Worm (Caenorhabditis elegans) whole organism, midembryonic: ENCODE measurements around the gene rps-14.

Experiments
- cog-1 ChIP-seq: sonication (generic microtip); optimal IDR thresholded peaks from 2 replicates; lab custom pipeline; 2016; ENCODE audit warnings: missing genetic modification characterization, missing compliant biosample characterization
- flt-1 ChIP-seq: fragments of 200-800 bp; sonication (Bioruptor generic); IDR thresholded peaks from 2 replicates; pipeline ENCODE4 v1.3.6; 2022; ENCODE audit warnings: missing genetic modification characterization, missing compliant biosample characterization
- tab-1 ChIP-seq: fragments of 200-800 bp; sonication (Bioruptor generic); IDR thresholded peaks from 2 replicates; pipeline ENCODE4 v1.3.6; 2022; ENCODE audit warnings: missing genetic modification characterization, missing compliant biosample characterization
- ztf-29 ChIP-seq: fragments of 200-800 bp; sonication (Bioruptor generic); IDR thresholded peaks from 2 replicates; pipeline ENCODE4 v1.3.6; 2022; ENCODE audit warnings: missing genetic modification reagents, missing genetic modification characterization, missing compliant biosample characterization

ce11 chrIII:7179538-7180301 is at the start of gene rps-14, which contains the start of gene rpl-36:
- TF ChIP-seq flt-1 (no peak), tab-1 (GFP tag; lab: Robert Waterston, UW) (no peak), ztf-29 (no peak), cog-1 (tag; lab: Kevin White, UChicago) (peak; percentile 76)
